Fruit fly (Drosophila melanogaster): ENCODE results near the gene CG13690.

Gene CG13690

dm6 chr2L:451705-452472 lies 32.4 kb upstream of the CG13690 start (continued):
- no peak for TF ChIP-seq CG9139 (GFP tag; optimal IDR thresholded peaks at IDR 0.05)

- no peak for TF ChIP-seq CG6808 (GFP tag; optimal IDR thresholded peaks at IDR 0.05)
- no peak for TF ChIP-seq Hr38 (GFP tag; optimal IDR thresholded peaks at IDR 0.05)
- no peak for TF ChIP-seq CG4318 (GFP tag; optimal IDR thresholded peaks at IDR 0.05)
- no peak for TF ChIP-seq Hr39 (GFP tag; optimal IDR thresholded peaks at IDR 0.05)
- no peak for TF ChIP-seq CG8632 (GFP tag; optimal IDR thresholded peaks at IDR 0.05)
- no peak for TF ChIP-seq dac (GFP tag; optimal IDR thresholded peaks at IDR 0.05)
- no peak for TF ChIP-seq CG1621 (tag; optimal IDR thresholded peaks at IDR 0.05)
Observed at dm6 chr2L:447124-447523, 27.7 kb upstream of the CG13690 start.

- peak; percentile 98 for TF ChIP-seq topi (GFP tag; optimal IDR thresholded peaks at IDR 0.05)
- peak; percentile 96 for TF ChIP-seq Lpt (GFP tag; optimal IDR thresholded peaks at IDR 0.05)
- TF ChIP-seq Blimp-1 (GFP tag; optimal IDR thresholded peaks at IDR 0.05) = peak; percentile 84
- peak; percentile 99 for TF ChIP-seq CG3919 (GFP tag; optimal IDR thresholded peaks at IDR 0.05)
- TF ChIP-seq CG6792 (GFP tag; optimal IDR thresholded peaks at IDR 0.05) = peak; percentile 98
- TF ChIP-seq Sox15 (GFP tag; optimal IDR thresholded peaks at IDR 0.05) = peak; percentile 95
- peak; percentile 97 for TF ChIP-seq Hr39 (GFP tag; optimal IDR thresholded peaks at IDR 0.05)
- peak; percentile 91 for TF ChIP-seq Eip93F (GFP tag; optimal IDR thresholded peaks at IDR 0.05)
- TF ChIP-seq svp (GFP tag) = peak; percentile 98
- TF ChIP-seq dsx (GFP tag; optimal IDR thresholded peaks at IDR 0.05; ENCODE audit: poor library complexity, severe bottlenecking) = peak; percentile 94
- TF ChIP-seq Sox14 (GFP tag; optimal IDR thresholded peaks at IDR 0.05) = peak; percentile 97
- TF ChIP-seq net (GFP tag; optimal IDR thresholded peaks at IDR 0.05) = peak; percentile 96
- peak; percentile 95 for TF ChIP-seq vri (GFP tag; optimal IDR thresholded peaks at IDR 0.05)
- TF ChIP-seq Eip75B (GFP tag; optimal IDR thresholded peaks at IDR 0.05) = peak; percentile 97
- peak; percentile 77 for TF ChIP-seq CG11294 (GFP tag; IDR thresholded peaks at IDR 0.05)
- peak; percentile 95 for TF ChIP-seq CG15336 (GFP tag; IDR thresholded peaks at IDR 0.05)
- peak; percentile 92 for TF ChIP-seq CG6854 (GFP tag; optimal IDR thresholded peaks at IDR 0.05)
- peak; percentile 96 for TF ChIP-seq CG34406 (GFP tag; optimal IDR thresholded peaks at IDR 0.05)
- peak; percentile 97 for TF ChIP-seq Hr4 (GFP tag; optimal IDR thresholded peaks at IDR 0.05)
- TF ChIP-seq CG31627 (GFP tag; optimal IDR thresholded peaks at IDR 0.05) = peak; percentile 98
- peak; percentile 97 for TF ChIP-seq CG11902 (GFP tag; optimal IDR thresholded peaks at IDR 0.05)
- peak; percentile 96 for TF ChIP-seq CG1621 (tag; optimal IDR thresholded peaks at IDR 0.05)
- peak; percentile 96 for TF ChIP-seq CG10631 (GFP tag; optimal IDR thresholded peaks at IDR 0.05)
- peak; percentile 96 for TF ChIP-seq achi (GFP tag; optimal IDR thresholded peaks at IDR 0.05)
- TF ChIP-seq CG8632 (GFP tag; optimal IDR thresholded peaks at IDR 0.05) = peak; percentile 96
- TF ChIP-seq esn (GFP tag; optimal IDR thresholded peaks at IDR 0.05) = peak; percentile 98
- TF ChIP-seq fd85E (GFP tag; optimal IDR thresholded peaks at IDR 0.05) = peak; percentile 95
- TF ChIP-seq dac (GFP tag; optimal IDR thresholded peaks at IDR 0.05) = peak; percentile 88
- no peak for TF ChIP-seq fkh (GFP tag; optimal IDR thresholded peaks at IDR 0.05)
- TF ChIP-seq Eip78C (GFP tag) = peak; percentile 99
- peak; percentile 95 for TF ChIP-seq eg (GFP tag; IDR thresholded peaks at IDR 0.05)
- peak; percentile 88 to 95 for TF ChIP-seq salr (GFP tag; optimal IDR thresholded peaks at IDR 0.05)
- TF ChIP-seq acj6 (GFP tag; optimal IDR thresholded peaks at IDR 0.05) = peak; percentile 97
- TF ChIP-seq CG9139 (GFP tag; optimal IDR thresholded peaks at IDR 0.05) = peak; percentile 89
- peak; percentile 93 for TF ChIP-seq CG6808 (GFP tag; optimal IDR thresholded peaks at IDR 0.05)
- peak; percentile 96 for TF ChIP-seq CG10669 (GFP tag; optimal IDR thresholded peaks at IDR 0.05)
- peak; percentile 97 for TF ChIP-seq OdsH (GFP tag; optimal IDR thresholded peaks at IDR 0.05)
- peak; percentile 96 for TF ChIP-seq CG3032 (tag; optimal IDR thresholded peaks at IDR 0.05)
- TF ChIP-seq Met (GFP tag; optimal IDR thresholded peaks at IDR 0.05) = peak; percentile 98
- peak; percentile 96 for TF ChIP-seq spab (GFP tag; optimal IDR thresholded peaks at IDR 0.05)
- TF ChIP-seq CG6276 (GFP tag; optimal IDR thresholded peaks at IDR 0.05) = peak; percentile 93
- TF ChIP-seq Gug (GFP tag; IDR thresholded peaks at IDR 0.05) = peak; percentile 87
Observed at dm6 chr2L:441927-442691, 22.7 kb upstream of the CG13690 start.
